Fruit fly (Drosophila melanogaster) whole organism, embryonic: ENCODE results near the gene CG31098.

ENCODE experiments used
- C15 ChIP-seq: fragments of 200-800 bp; sonication (Bioruptor generic); IDR thresholded peaks from 3 replicates; pipeline ENCODE4 v1.3.6; 2022; ENCODE audit warnings: missing biosample characterization, missing genetic modification characterization
- CG10274 ChIP-seq: fragments of 200-800 bp; sonication (Bioruptor generic); optimal IDR thresholded peaks from 3 replicates; lab custom pipeline; 2017; ENCODE audit warnings: missing biosample characterization, mild to moderate bottlenecking, missing genetic modification characterization
- CG10565 ChIP-seq: fragments of 200-800 bp; sonication (Bioruptor generic); optimal IDR thresholded peaks from 3 replicates; lab custom pipeline; 2016; ENCODE audit warnings: missing biosample characterization, mild to moderate bottlenecking, missing genetic modification characterization
- CG11247 ChIP-seq: fragments of 200-800 bp; sonication (Bioruptor generic); IDR thresholded peaks from 2 replicates; pipeline ENCODE4 v1.3.6; 2022; ENCODE audit warnings: missing biosample characterization, missing genetic modification characterization
- CG11504 ChIP-seq: fragments of 200-800 bp; sonication (Bioruptor generic); optimal IDR thresholded peaks from 3 replicates; lab custom pipeline; 2019; ENCODE audit warnings: missing biosample characterization, mild to moderate bottlenecking, missing genetic modification characterization, moderate library complexity
- CG12659 ChIP-seq: fragments of 200-800 bp; sonication (Bioruptor generic); optimal IDR thresholded peaks from 3 replicates; lab custom pipeline; 2017; ENCODE audit warnings: mild to moderate bottlenecking, missing biosample characterization, missing genetic modification reagents, missing genetic modification characterization
- CG13624 ChIP-seq: fragments of 200-800 bp; sonication (Bioruptor generic); optimal IDR thresholded peaks from 2 replicates; lab custom pipeline; 2016; ENCODE audit warnings: missing biosample characterization, missing genetic modification characterization
- CG17385 ChIP-seq: fragments of 200-800 bp; sonication (Bioruptor generic); optimal IDR thresholded peaks from 3 replicates; lab custom pipeline; 2018; ENCODE audit warnings: missing biosample characterization, mild to moderate bottlenecking, missing genetic modification characterization
- CG17612 ChIP-seq: fragments of 200-800 bp; sonication (Bioruptor generic); IDR thresholded peaks from 2 replicates; pipeline ENCODE4 v1.3.6; 2022; ENCODE audit warnings: missing biosample characterization, missing genetic modification characterization
- CG18619 ChIP-seq: fragments of 200-800 bp; sonication (Bioruptor generic); optimal IDR thresholded peaks from 3 replicates; lab custom pipeline; 2017; ENCODE audit warnings: missing biosample characterization, mild to moderate bottlenecking, missing genetic modification characterization
- CG4328 ChIP-seq: fragments of 200-800 bp; sonication (Bioruptor generic); optimal IDR thresholded peaks from 3 replicates; lab custom pipeline; 2017; ENCODE audit warnings: missing biosample characterization, missing genetic modification reagents, missing genetic modification characterization
- CG4424 ChIP-seq: fragments of 200-800 bp; sonication (Bioruptor generic); optimal IDR thresholded peaks from 3 replicates; lab custom pipeline; 2016; ENCODE audit warnings: missing biosample characterization, missing genetic modification characterization
- CG8281 ChIP-seq: fragments of 200-800 bp; sonication (Bioruptor generic); optimal IDR thresholded peaks from 2 replicates; lab custom pipeline; 2018; ENCODE audit warnings: missing biosample characterization, mild to moderate bottlenecking, missing genetic modification characterization, moderate library complexity
- CG8290 ChIP-seq, 3 experiments: fragments of 200-800 bp; sonication (Bioruptor generic); optimal IDR thresholded peaks; 2 replicates each; lab custom pipeline; 2016 to 2019; ENCODE audit warnings: missing biosample characterization in 3 of 3, missing genetic modification characterization in 3 of 3, mild to moderate bottlenecking in 2 of 3, moderate library complexity in 1 of 3
- CG9609 ChIP-seq: fragments of 200-800 bp; sonication (Bioruptor generic); optimal IDR thresholded peaks from 3 replicates; lab custom pipeline; 2016; ENCODE audit warnings: missing biosample characterization, missing genetic modification characterization
- Dek ChIP-seq: fragments of 200-800 bp; sonication (Bioruptor generic); optimal IDR thresholded peaks from 3 replicates; lab custom pipeline; 2019; ENCODE audit warnings: missing biosample characterization, mild to moderate bottlenecking, missing genetic modification characterization, moderate library complexity
- HLHmδ ChIP-seq: fragments of 200-800 bp; sonication (Bioruptor generic); optimal IDR thresholded peaks from 2 replicates; lab custom pipeline; 2018; ENCODE audit warnings: missing biosample characterization, mild to moderate bottlenecking, missing genetic modification characterization, moderate library complexity
- HmgZ ChIP-seq: fragments of 200-800 bp; sonication (Bioruptor generic); optimal IDR thresholded peaks from 2 replicates; lab custom pipeline; 2018; ENCODE audit warnings: missing biosample characterization, mild to moderate bottlenecking, missing genetic modification characterization
- Hr3 ChIP-seq: fragments of 200-800 bp; sonication (Bioruptor generic); optimal IDR thresholded peaks from 3 replicates; lab custom pipeline; 2016; ENCODE audit warnings: missing biosample characterization, missing genetic modification characterization
- MBD-R2 ChIP-seq: fragments of 200-800 bp; sonication (Bioruptor generic); IDR thresholded peaks from 2 replicates; pipeline ENCODE4 v1.3.6; 2022; ENCODE audit warnings: missing biosample characterization, missing genetic modification characterization
- NC2β ChIP-seq: fragments of 200-800 bp; sonication (Bioruptor generic); optimal IDR thresholded peaks from 2 replicates; lab custom pipeline; 2016; ENCODE audit warnings: missing biosample characterization, missing genetic modification characterization
- Spps ChIP-seq: fragments of 200-800 bp; sonication (Bioruptor generic); optimal IDR thresholded peaks from 2 replicates; lab custom pipeline; 2018; ENCODE audit warnings: missing biosample characterization, mild to moderate bottlenecking, missing genetic modification characterization
- Sry-δ ChIP-seq: fragments of 200-800 bp; sonication (Bioruptor generic); optimal IDR thresholded peaks from 2 replicates; lab custom pipeline; 2016; ENCODE audit warnings: missing biosample characterization, missing genetic modification characterization
- Ssrp ChIP-seq: fragments of 200-800 bp; sonication (Bioruptor generic); optimal IDR thresholded peaks from 2 replicates; lab custom pipeline; 2018; ENCODE audit warnings: missing biosample characterization, mild to moderate bottlenecking, missing genetic modification characterization, moderate library complexity
- Stat92E ChIP-seq, 3 experiments: fragments of >200 bp in 2 of 3; fragments of 200-800 bp in 1 of 3; sonication (Bioruptor generic) in 1 of 3; optimal IDR thresholded peaks; 2 replicates each; lab custom pipeline; 2017 to 2019; ENCODE audit warnings: missing biosample characterization in 3 of 3, missing genetic modification characterization in 3 of 3, mild to moderate bottlenecking in 1 of 3, moderate library complexity in 1 of 3
- TFAM ChIP-seq: fragments of 200-800 bp; sonication (Bioruptor generic); optimal IDR thresholded peaks from 2 replicates; lab custom pipeline; 2017; ENCODE audit warnings: missing biosample characterization, missing genetic modification characterization, inconsistent platforms
- Taf1 ChIP-seq: fragments of 200-800 bp; sonication (Bioruptor generic); IDR thresholded peaks from 2 replicates; pipeline ENCODE4 v1.3.6; 2022; ENCODE audit warnings: missing biosample characterization, missing genetic modification characterization
- Tbp ChIP-seq: fragments of >200 bp; optimal IDR thresholded peaks from 2 replicates; lab custom pipeline; 2018; ENCODE audit warnings: missing biosample characterization, missing genetic modification characterization
- Usf ChIP-seq: fragments of 200-800 bp; sonication (Bioruptor generic); optimal IDR thresholded peaks from 2 replicates; lab custom pipeline; 2017; ENCODE audit warnings: missing genotype, missing biosample characterization, missing genetic modification characterization
- Vsx1 ChIP-seq: fragments of 200-800 bp; sonication (Bioruptor generic); optimal IDR thresholded peaks from 2 replicates; lab custom pipeline; 2017; ENCODE audit warnings: missing biosample characterization, mild to moderate bottlenecking, missing genetic modification characterization, missing genetic modification reagents
- bsh ChIP-seq, 2 experiments: fragments of 200-800 bp; sonication (Bioruptor generic); optimal IDR thresholded peaks; 2 replicates each; lab custom pipeline; 2017 to 2018; ENCODE audit warnings: mild to moderate bottlenecking in 2 of 2, missing biosample characterization in 2 of 2, missing genetic modification characterization in 2 of 2, moderate library complexity in 1 of 2
- crol ChIP-seq: fragments of 200-800 bp; sonication (Bioruptor generic); IDR thresholded peaks from 2 replicates; pipeline ENCODE4 v1.3.6; 2022; ENCODE audit warnings: missing biosample characterization, missing genetic modification characterization
- dati ChIP-seq: fragments of 200-800 bp; sonication (Bioruptor generic); IDR thresholded peaks from 2 replicates; pipeline ENCODE4 v1.3.6; 2022; ENCODE audit warnings: missing biosample characterization, missing genetic modification characterization
- eyg ChIP-seq: fragments of 200-800 bp; sonication (Bioruptor generic); optimal IDR thresholded peaks from 3 replicates; lab custom pipeline; 2016; ENCODE audit warnings: missing biosample characterization, missing genetic modification characterization
- fd64A ChIP-seq: fragments of 200-800 bp; sonication (Bioruptor generic); optimal IDR thresholded peaks from 3 replicates; lab custom pipeline; 2018; ENCODE audit warnings: missing biosample characterization, mild to moderate bottlenecking, missing genetic modification characterization
- fu2 ChIP-seq: fragments of 200-800 bp; sonication (Bioruptor generic); optimal IDR thresholded peaks from 2 replicates; lab custom pipeline; 2016; ENCODE audit warnings: missing biosample characterization, missing genetic modification characterization
- gcm2 ChIP-seq: fragments of 200-800 bp; sonication (Bioruptor generic); optimal IDR thresholded peaks from 2 replicates; lab custom pipeline; 2016; ENCODE audit warnings: missing biosample characterization, missing genetic modification characterization
- gfzf ChIP-seq: fragments of 200-800 bp; sonication (Bioruptor generic); optimal IDR thresholded peaks from 2 replicates; lab custom pipeline; 2016; ENCODE audit warnings: missing biosample characterization, mild to moderate bottlenecking, missing genetic modification characterization, moderate library complexity
- insv ChIP-seq, 2 experiments: fragments of 200-800 bp; sonication (Bioruptor generic); optimal IDR thresholded peaks; 3 replicates each; lab custom pipeline; 2016 to 2018; ENCODE audit warnings: missing biosample characterization in 2 of 2, missing genetic modification characterization in 2 of 2
- kay ChIP-seq: fragments of 200-800 bp; sonication (Bioruptor generic); optimal IDR thresholded peaks from 2 replicates; lab custom pipeline; 2016; ENCODE audit warnings: missing biosample characterization, missing genetic modification characterization
- lbe ChIP-seq: fragments of 200-800 bp; sonication (Bioruptor generic); optimal IDR thresholded peaks from 2 replicates; lab custom pipeline; 2016; ENCODE audit warnings: missing biosample characterization, mild to moderate bottlenecking, missing genetic modification characterization
- lilli ChIP-seq: fragments of 200-800 bp; sonication (Bioruptor generic); optimal IDR thresholded peaks from 3 replicates; lab custom pipeline; 2016; ENCODE audit warnings: missing biosample characterization, missing genetic modification characterization
- mld ChIP-seq: fragments of 200-800 bp; sonication (Bioruptor generic); IDR thresholded peaks from 3 replicates; pipeline ENCODE4 v1.3.6; 2022; ENCODE audit warnings: missing biosample characterization, missing genetic modification characterization; ENCODE audit not compliant: partially characterized antibody
- nerfin-1 ChIP-seq: fragments of 200-800 bp; sonication (Bioruptor generic); optimal IDR thresholded peaks from 3 replicates; lab custom pipeline; 2019; ENCODE audit warnings: missing biosample characterization, mild to moderate bottlenecking, missing genetic modification characterization, moderate library complexity
- peb ChIP-seq: fragments of 200-800 bp; sonication (Bioruptor generic); IDR thresholded peaks from 2 replicates; pipeline ENCODE4 v1.3.6; 2022; ENCODE audit warnings: missing biosample characterization, missing genetic modification characterization
- pita ChIP-seq: fragments of 200-800 bp; sonication (Bioruptor generic); optimal IDR thresholded peaks from 2 replicates; lab custom pipeline; 2017; ENCODE audit warnings: missing biosample characterization, mild to moderate bottlenecking, missing genetic modification characterization
- pnt ChIP-seq: fragments of 200-800 bp; sonication (Bioruptor generic); optimal IDR thresholded peaks from 3 replicates; lab custom pipeline; 2016; ENCODE audit warnings: missing biosample characterization, missing genetic modification characterization
- run ChIP-seq: fragments of 200-800 bp; sonication (Bioruptor generic); optimal IDR thresholded peaks from 3 replicates; lab custom pipeline; 2018; ENCODE audit warnings: missing biosample characterization, mild to moderate bottlenecking, missing genetic modification characterization
- sens-2 ChIP-seq: fragments of 200-800 bp; sonication (Bioruptor generic); IDR thresholded peaks from 2 replicates; pipeline ENCODE4 v1.3.6; 2022; ENCODE audit warnings: missing biosample characterization, missing genetic modification characterization
- sob ChIP-seq: fragments of 200-800 bp; sonication (Bioruptor generic); IDR thresholded peaks from 2 replicates; pipeline ENCODE4 v1.3.6; 2022; ENCODE audit warnings: missing biosample characterization, missing genetic modification characterization

Gene CG31098

dm6 chr3R:25247379-25247869 lies 45.4 kb downstream of the CG31098 start, which contains the start of the genes RpS27 and Nup37 (continued):
- TF ChIP-seq CG10565 (peak; percentile 91), lilli (peak; percentile 96), bsh (GFP tag; optimal IDR thresholded peaks at IDR 0.05; lab: Kevin White, UChicago) (peak; percentile 50 to 93), pnt (GFP tag; lab: Kevin White, UChicago) (peak; percentile 91), run (peak; percentile 90), kay (peak; percentile 93), CG9609 (peak; percentile 99), HLHmδ (peak; percentile 100), CG11247 (GFP tag; lab: Robert Waterston, UW) (peak; percentile 99), CG11504 (tag; lab: Kevin White, UChicago) (peak; percentile 93), Sry-δ (peak; percentile 83), Vsx1 (GFP tag; lab: Kevin White, UChicago) (peak; percentile 98), gcm2 (peak; percentile 98), CG17385 (GFP tag; lab: Kevin White, UChicago) (peak; percentile 97), CG4424 (GFP tag; lab: Kevin White, UChicago) (peak; percentile 98), mld (no peak), CG18619 (peak; percentile 99), Taf1 (GFP tag; lab: Robert Waterston, UW) (peak; percentile 81; the same call in 1 of the 2 replicates), NC2β (GFP tag; lab: Kevin White, UChicago) (peak; percentile 100), Ssrp (peak; percentile 92), TFAM (peak; percentile 93), gfzf (GFP tag; lab: Kevin White, UChicago) (peak; percentile 96), lbe (GFP tag; lab: Kevin White, UChicago) (peak; percentile 91), CG4328 (GFP tag; lab: Kevin White, UChicago) (peak; percentile 99), sens-2 (GFP tag; lab: Robert Waterston, UW) (peak; percentile 97), MBD-R2 (peak; percentile 86), CG17612 (GFP tag; lab: Robert Waterston, UW) (peak; percentile 93), Usf (GFP tag; lab: Kevin White, UChicago) (peak; percentile 97), CG10274 (peak; percentile 96), HmgZ (tag; lab: Kevin White, UChicago) (peak; percentile 99), Stat92E (GFP tag; optimal IDR thresholded peaks at IDR 0.05; lab: Kevin White, UChicago) (peak in 1 of 3 experiments; percentile 82), Tbp (GFP tag; lab: Kevin White, UChicago) (no peak), dati (GFP tag; lab: Robert Waterston, UW) (peak; percentile 96), pita (GFP tag; lab: Kevin White, UChicago) (no peak), Hr3 (GFP tag; lab: Kevin White, UChicago) (peak; percentile 96), eyg (GFP tag; lab: Kevin White, UChicago) (peak; percentile 99), fu2 (GFP tag; lab: Kevin White, UChicago) (peak; percentile 98), fd64A (GFP tag; lab: Kevin White, UChicago) (peak; percentile 98), nerfin-1 (tag; lab: Kevin White, UChicago) (peak; percentile 94), Dek (tag; lab: Kevin White, UChicago) (peak; percentile 95), CG8281 (tag; lab: Kevin White, UChicago) (peak; percentile 87), insv (GFP tag; optimal IDR thresholded peaks at IDR 0.05; lab: Kevin White, UChicago) (peak in 1 of 2 experiments; percentile 87), sob (peak; percentile 99), peb (peak; percentile 89), CG8290 (GFP tag; optimal IDR thresholded peaks at IDR 0.05; lab: Kevin White, UChicago) (peak; percentile 98), CG8290 (tag; optimal IDR thresholded peaks at IDR 0.05; lab: Kevin White, UChicago) (peak; percentile 97 to 100), Spps (tag; lab: Kevin White, UChicago) (peak; percentile 82), CG13624 (GFP tag; lab: Kevin White, UChicago) (peak; percentile 99), crol (peak; percentile 78; the same call in 1 of the 2 replicates), CG12659 (GFP tag; lab: Kevin White, UChicago) (peak; percentile 99), C15 (GFP tag; lab: Robert Waterston, UW) (peak; percentile 93)
